Worm (Caenorhabditis elegans) whole organism, L1 larva: ENCODE results near the gene C07D10.6.

ENCODE experiments used
- nhr-237 ChIP-seq: fragments of 150-350 bp; optimal IDR thresholded peaks from 2 replicates; lab custom pipeline; 2014; ENCODE audit warnings: missing biosample characterization, missing genetic modification characterization
- sox-4 ChIP-seq: sonication (generic microtip); optimal IDR thresholded peaks from 2 replicates; lab custom pipeline; 2016; ENCODE audit warnings: missing genetic modification characterization, missing compliant biosample characterization

DNA sequence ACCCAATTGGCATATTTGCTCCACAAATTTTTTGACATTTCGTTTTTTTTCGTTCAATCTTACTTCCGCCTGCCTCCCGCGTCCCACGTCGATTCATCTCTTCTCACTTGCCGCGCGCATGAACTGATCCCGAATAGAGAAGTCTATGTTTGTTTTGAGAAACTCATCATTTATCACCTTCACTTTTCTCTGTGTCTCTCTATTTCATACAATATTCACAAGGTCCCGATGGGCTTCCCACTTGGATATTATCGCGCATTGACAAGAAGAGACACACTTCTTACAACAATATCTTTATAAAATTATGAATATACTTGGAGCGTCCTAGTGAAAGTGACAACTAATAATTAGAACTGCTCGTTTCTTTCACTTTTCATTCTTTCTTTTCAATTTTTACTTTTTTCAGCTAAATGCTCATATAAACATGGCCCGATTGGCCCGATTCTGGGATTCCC is 20.6 kb upstream of the C07D10.6 start, which contains the start of gene insc-1:
- no peak for TF ChIP-seq sox-4
- TF ChIP-seq nhr-237 (tag; lab: Kevin White, UChicago) = no peak
